Worm (Caenorhabditis elegans) whole organism, early embryonic: ENCODE data around the gene nac-2.

Experiments
- B0310.2 ChIP-seq: sonication (generic microtip); optimal IDR thresholded peaks from 2 replicates; lab custom pipeline; 2016; ENCODE audit warnings: mild to moderate bottlenecking, missing genetic modification characterization, missing compliant biosample characterization
- F13C5.2 ChIP-seq: sonication (generic microtip); optimal IDR thresholded peaks from 2 replicates; lab custom pipeline; 2017; ENCODE audit warnings: mild to moderate bottlenecking, missing genetic modification characterization, inconsistent platforms, missing compliant biosample characterization
- aly-1 ChIP-seq: sonication (generic microtip); optimal IDR thresholded peaks from 2 replicates; lab custom pipeline; 2016; ENCODE audit warnings: missing genetic modification characterization, missing compliant biosample characterization
- ama-1 ChIP-seq: fragments of 150-350 bp; optimal IDR thresholded peaks from 2 replicates; lab custom pipeline; 2014
- ceh-13 ChIP-seq: fragments of 200-800 bp; sonication (Bioruptor generic); optimal IDR thresholded peaks from 2 replicates; lab custom pipeline; 2018; ENCODE audit warnings: mild to moderate bottlenecking, missing genetic modification characterization, missing compliant biosample characterization
- ceh-36 ChIP-seq: sonication (generic microtip); optimal IDR thresholded peaks from 2 replicates; lab custom pipeline; 2016; ENCODE audit warnings: missing genetic modification characterization, inconsistent platforms, missing compliant biosample characterization
- ets-7 ChIP-seq: sonication (generic microtip); optimal IDR thresholded peaks from 2 replicates; lab custom pipeline; 2016; ENCODE audit warnings: missing genotype, missing genetic modification characterization, missing compliant biosample characterization
- flt-1 ChIP-seq: fragments of 200-800 bp; sonication (Bioruptor generic); IDR thresholded peaks from 2 replicates; pipeline ENCODE4 v1.3.6; 2022; ENCODE audit warnings: missing genetic modification characterization, missing compliant biosample characterization
- hmbx-1 ChIP-seq: sonication (generic microtip); optimal IDR thresholded peaks from 2 replicates; lab custom pipeline; 2016; ENCODE audit warnings: mild to moderate bottlenecking, missing genetic modification characterization, missing compliant biosample characterization
- hmg-4 ChIP-seq: fragments of 200-800 bp; sonication (Bioruptor generic); optimal IDR thresholded peaks from 2 replicates; lab custom pipeline; 2018; ENCODE audit warnings: mild to moderate bottlenecking, missing genetic modification characterization, missing compliant biosample characterization
- hnd-1 ChIP-seq: sonication (generic microtip); optimal IDR thresholded peaks from 2 replicates; lab custom pipeline; 2016; ENCODE audit warnings: missing genetic modification characterization, missing compliant biosample characterization
- pes-1 ChIP-seq: fragments of 200-800 bp; sonication (Bioruptor generic); IDR thresholded peaks from 2 replicates; pipeline ENCODE4 v1.3.6; 2022; ENCODE audit warnings: missing genetic modification reagents, missing genetic modification characterization, missing compliant biosample characterization
- scrt-1 ChIP-seq: fragments of 200-800 bp; sonication (Bioruptor generic); IDR thresholded peaks from 2 replicates; pipeline ENCODE4 v1.3.6; 2022; ENCODE audit warnings: missing genetic modification characterization, missing compliant biosample characterization
- sea-1 ChIP-seq: fragments of 200-800 bp; sonication (Bioruptor generic); conservative IDR thresholded peaks from 2 replicates; pipeline ENCODE4 v1.3.6; 2022; ENCODE audit warnings: missing genetic modification characterization, missing compliant biosample characterization
- tbx-11 ChIP-seq: fragments of 200-800 bp; sonication (Bioruptor generic); IDR thresholded peaks from 2 replicates; pipeline ENCODE4 v1.3.6; 2022; ENCODE audit warnings: missing genetic modification characterization, missing compliant biosample characterization
- tbx-37 ChIP-seq: fragments of 200-800 bp; sonication (Bioruptor generic); conservative IDR thresholded peaks from 2 replicates; pipeline ENCODE4 v1.3.6; 2022; ENCODE audit warnings: missing genetic modification reagents, missing genetic modification characterization, missing compliant biosample characterization
- tra-4 ChIP-seq: sonication (generic microtip); optimal IDR thresholded peaks from 2 replicates; lab custom pipeline; 2017; ENCODE audit warnings: missing genetic modification characterization, missing compliant biosample characterization

nac-2 gene

DNA sequence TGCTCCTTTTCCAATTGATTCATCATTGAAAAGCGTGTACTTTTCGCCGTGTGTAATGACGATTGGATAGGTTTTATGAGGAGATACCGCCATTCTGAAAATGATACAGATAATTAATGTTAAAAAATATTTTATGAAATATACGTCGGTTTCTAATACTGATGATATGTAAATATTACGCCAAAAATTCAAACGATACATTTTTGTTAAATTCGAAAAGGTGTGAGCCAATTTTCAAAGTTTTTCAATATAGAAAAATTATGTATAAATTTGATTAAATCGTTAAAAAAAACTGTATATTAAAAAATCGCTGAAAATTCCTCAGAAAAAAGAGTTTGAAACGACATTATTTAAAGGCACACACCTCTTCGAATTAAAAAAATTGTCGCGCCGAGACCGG lies 7.5 kb upstream of the nac-2 start, which contains the start of gene ikke-1:
TSS of gene ikke-1 (minus strand) at position 101 of the 400 bp plus-strand sequence.
- TF ChIP-seq ceh-36 (tag; lab: Kevin White, UChicago) (no peak), hnd-1 (no peak), scrt-1 (GFP tag; lab: Robert Waterston, UW) (no peak), tbx-37 (GFP tag; lab: Robert Waterston, UW) (no peak), sea-1 (GFP tag; lab: Robert Waterston, UW) (no peak), hmg-4 (no peak), pes-1 (GFP tag; lab: Robert Waterston, UW) (no peak), B0310.2 (tag; lab: Kevin White, UChicago) (no peak), ceh-13 (no peak), flt-1 (no peak), ets-7 (tag; lab: Kevin White, UChicago) (no peak), tra-4 (tag; lab: Kevin White, UChicago) (no peak), tbx-11 (GFP tag; lab: Robert Waterston, UW) (no peak), ama-1 (lab: Kevin White, UChicago) (no peak), hmbx-1 (tag; lab: Kevin White, UChicago) (no peak), aly-1 (tag; lab: Kevin White, UChicago) (no peak)

DNA sequence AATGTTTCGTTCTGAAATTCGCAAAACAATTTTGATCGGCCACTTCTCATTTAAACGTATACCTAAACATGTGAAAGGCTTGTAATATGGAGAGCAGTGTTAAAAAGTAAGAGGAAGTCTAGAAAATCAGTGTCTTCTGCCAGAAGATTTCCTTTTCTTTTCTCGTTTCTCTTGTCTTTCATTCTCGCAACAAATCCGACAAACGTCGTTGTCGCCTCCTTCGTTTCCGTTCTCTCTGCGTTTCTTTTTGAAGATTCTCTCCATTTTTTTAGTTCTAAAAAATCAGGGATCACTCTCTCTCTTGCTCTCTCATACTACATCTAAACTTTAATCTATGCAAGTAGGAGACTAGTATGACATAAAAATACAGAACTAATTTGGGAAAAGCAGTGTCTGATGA lies 4.2 kb upstream of the nac-2 start:
- TF ChIP-seq ceh-13 (no peak), hmbx-1 (tag; lab: Kevin White, UChicago) (no peak), tbx-37 (GFP tag; lab: Robert Waterston, UW) (no peak), pes-1 (GFP tag; lab: Robert Waterston, UW) (no peak), ama-1 (lab: Kevin White, UChicago) (no peak), ceh-36 (tag; lab: Kevin White, UChicago) (no peak), ets-7 (tag; lab: Kevin White, UChicago) (no peak), tbx-11 (GFP tag; lab: Robert Waterston, UW) (no peak), hnd-1 (no peak), B0310.2 (tag; lab: Kevin White, UChicago) (no peak), F13C5.2 (tag; lab: Kevin White, UChicago) (no peak), sea-1 (GFP tag; lab: Robert Waterston, UW) (no peak), scrt-1 (GFP tag; lab: Robert Waterston, UW) (no peak)

DNA sequence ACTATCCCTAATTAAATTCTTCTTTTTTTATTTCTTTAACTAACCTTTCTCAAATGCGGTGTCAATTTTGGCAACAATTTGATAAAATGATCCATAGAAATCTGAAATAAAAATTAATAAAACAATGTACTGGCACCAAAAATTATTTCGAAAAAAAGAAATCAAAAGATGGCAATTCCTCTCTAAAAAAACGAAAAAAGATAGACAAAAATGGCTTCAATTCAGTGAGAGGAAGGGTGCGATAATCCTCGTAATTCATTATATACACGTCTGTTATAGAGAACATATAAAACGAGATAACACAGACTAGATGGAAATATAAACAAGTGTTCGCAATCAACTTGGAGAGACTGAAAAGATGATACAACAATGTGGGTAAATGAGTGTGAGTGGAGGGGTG lies 2.7 kb upstream of the nac-2 start, which contains the start of gene R107.2:
TSS of gene R107.2 (minus strand) at position 101 of the 400 bp plus-strand sequence.
- TF ChIP-seq scrt-1 (GFP tag; lab: Robert Waterston, UW) (no peak), flt-1 (no peak), hnd-1 (no peak), pes-1 (GFP tag; lab: Robert Waterston, UW) (no peak), ama-1 (lab: Kevin White, UChicago) (no peak), ceh-13 (no peak), tbx-11 (GFP tag; lab: Robert Waterston, UW) (no peak), B0310.2 (tag; lab: Kevin White, UChicago) (no peak), ets-7 (tag; lab: Kevin White, UChicago) (no peak), hmg-4 (no peak), tbx-37 (GFP tag; lab: Robert Waterston, UW) (no peak), aly-1 (tag; lab: Kevin White, UChicago) (no peak), ceh-36 (tag; lab: Kevin White, UChicago) (no peak)

DNA sequence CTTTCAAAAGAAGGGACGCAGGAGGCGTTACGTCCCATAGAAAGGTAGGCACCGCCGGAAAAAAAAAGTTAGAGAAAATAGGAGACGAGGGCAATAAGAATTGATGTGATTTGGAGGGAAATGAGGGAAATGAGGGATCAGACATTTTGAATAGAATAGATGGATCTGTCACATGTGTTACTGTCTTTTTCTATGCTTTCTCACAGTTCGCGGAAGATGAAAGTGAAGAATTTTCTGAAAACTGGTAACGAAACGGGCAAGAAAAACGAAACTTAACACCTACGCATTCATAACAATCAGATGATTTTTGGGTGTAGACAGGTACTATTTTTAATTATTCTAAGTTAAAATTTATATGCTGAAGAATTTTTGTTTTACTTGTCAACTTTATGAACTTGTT lies 5.4 kb downstream of the nac-2 start, which contains the start of gene R107.9:
TSS of gene R107.9 (plus strand) at position 301 of the 400 bp plus-strand sequence.
- TF ChIP-seq pes-1 (GFP tag; lab: Robert Waterston, UW) (no peak), ama-1 (lab: Kevin White, UChicago) (no peak), hnd-1 (no peak), hmbx-1 (tag; lab: Kevin White, UChicago) (no peak), tbx-37 (GFP tag; lab: Robert Waterston, UW) (no peak), hmg-4 (no peak), flt-1 (no peak), ets-7 (tag; lab: Kevin White, UChicago) (no peak), tbx-11 (GFP tag; lab: Robert Waterston, UW) (no peak), scrt-1 (GFP tag; lab: Robert Waterston, UW) (no peak), ceh-13 (no peak), B0310.2 (tag; lab: Kevin White, UChicago) (no peak), aly-1 (tag; lab: Kevin White, UChicago) (no peak), F13C5.2 (tag; lab: Kevin White, UChicago) (no peak)

DNA sequence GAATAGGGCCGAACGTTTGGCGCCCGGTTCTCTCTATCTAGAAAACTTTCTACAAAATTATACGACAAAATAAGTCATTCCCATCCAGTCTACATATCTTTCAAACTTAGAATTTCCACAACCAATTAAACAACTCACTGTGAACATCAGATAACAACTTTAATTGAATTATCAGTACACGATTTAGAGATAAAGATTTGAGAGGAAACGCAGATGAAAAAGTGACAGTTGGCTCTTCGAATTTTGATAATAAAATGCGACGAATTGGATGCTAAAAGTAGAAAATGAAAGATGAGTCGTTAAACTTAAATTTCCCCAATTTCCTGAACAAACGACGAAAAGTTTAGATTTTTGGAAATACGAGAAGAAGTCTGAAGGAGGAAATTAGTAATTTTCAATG lies 8.1 kb downstream of the nac-2 start:
- TF ChIP-seq hmg-4 (no peak), aly-1 (tag; lab: Kevin White, UChicago) (no peak), scrt-1 (GFP tag; lab: Robert Waterston, UW) (no peak), flt-1 (no peak), sea-1 (GFP tag; lab: Robert Waterston, UW) (no peak), tbx-11 (GFP tag; lab: Robert Waterston, UW) (no peak), F13C5.2 (tag; lab: Kevin White, UChicago) (no peak), ama-1 (lab: Kevin White, UChicago) (no peak), ceh-36 (tag; lab: Kevin White, UChicago) (no peak), ets-7 (tag; lab: Kevin White, UChicago) (no peak), tra-4 (tag; lab: Kevin White, UChicago) (no peak), ceh-13 (no peak), pes-1 (GFP tag; lab: Robert Waterston, UW) (no peak)

DNA sequence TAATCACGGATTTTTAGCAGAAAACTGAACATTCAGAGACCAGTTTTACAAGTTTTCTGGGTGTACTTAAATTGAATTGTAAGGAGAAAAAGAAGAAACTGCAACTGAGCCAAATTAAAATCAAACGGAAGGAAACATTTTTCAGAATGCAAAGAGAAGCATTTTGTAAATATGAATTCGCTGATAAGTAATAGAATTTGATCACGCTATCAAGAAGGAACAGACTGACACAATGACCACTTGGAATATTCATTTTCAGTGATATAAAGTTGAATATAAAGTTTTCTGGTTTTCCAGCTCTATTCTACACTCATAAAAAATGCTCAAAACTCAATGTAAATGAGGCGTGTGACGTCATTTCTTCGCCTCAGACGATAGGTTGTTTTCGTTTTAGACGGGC lies 9.0 kb downstream of the nac-2 start:
- TF ChIP-seq ama-1 (lab: Kevin White, UChicago) (no peak), ceh-13 (no peak), ceh-36 (tag; lab: Kevin White, UChicago) (no peak)

DNA sequence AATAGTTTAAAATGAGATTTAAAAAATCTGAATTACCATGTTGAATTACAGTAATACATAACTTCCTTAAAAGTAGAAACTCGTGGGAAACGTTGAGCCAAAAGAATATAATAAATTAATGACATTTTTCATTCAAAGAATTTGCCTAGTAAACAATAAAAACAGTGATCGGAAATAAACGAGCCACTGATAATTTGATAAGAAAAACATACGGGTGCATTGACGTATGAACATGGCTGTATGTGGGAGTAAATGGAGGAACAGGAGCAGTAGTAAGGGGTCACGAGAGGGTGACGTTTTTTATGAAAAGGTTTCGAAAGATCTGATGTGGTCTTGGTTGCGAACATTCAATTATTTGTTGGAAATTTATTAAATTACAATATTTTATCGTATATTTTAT lies 12.3 kb downstream of the nac-2 start:
- TF ChIP-seq sea-1 (GFP tag; lab: Robert Waterston, UW) (no peak), hmg-4 (no peak), pes-1 (GFP tag; lab: Robert Waterston, UW) (no peak), flt-1 (no peak), tbx-11 (GFP tag; lab: Robert Waterston, UW) (no peak), scrt-1 (GFP tag; lab: Robert Waterston, UW) (no peak)
